Fruit fly (Drosophila melanogaster): ENCODE measurements around the gene CG5071.

dm6 chr3R:25638961-25639360 is 20.7 kb downstream of the CG5071 start:
- TF ChIP-seq CG8478 (optimal IDR thresholded peaks at IDR 0.05) (no peak), pan (optimal IDR thresholded peaks at IDR 0.05) (no peak), psq (optimal IDR thresholded peaks at IDR 0.05) (no peak)
